Worm (Caenorhabditis elegans) whole organism, late embryonic: ENCODE results near the gene T14G8.6.

ENCODE experiments used
- C08G9.2 ChIP-seq: sonication (generic microtip); optimal IDR thresholded peaks from 2 replicates; lab custom pipeline; 2016; ENCODE audit warnings: mild to moderate bottlenecking, missing genetic modification characterization, moderate library complexity, missing compliant biosample characterization
- C38D4.7 ChIP-seq: fragments of 200-800 bp; sonication (Bioruptor generic); optimal IDR thresholded peaks from 2 replicates; lab custom pipeline; 2018; ENCODE audit warnings: mild to moderate bottlenecking, missing genetic modification characterization, moderate library complexity, missing compliant biosample characterization
- F13H6.1 ChIP-seq: sonication (generic microtip); optimal IDR thresholded peaks from 2 replicates; lab custom pipeline; 2016; ENCODE audit warnings: missing genetic modification characterization, missing compliant biosample characterization
- K02D7.2 ChIP-seq: sonication (generic microtip); optimal IDR thresholded peaks from 2 replicates; lab custom pipeline; 2017; ENCODE audit warnings: mild to moderate bottlenecking, missing genetic modification characterization, missing compliant biosample characterization
- K09A11.1 ChIP-seq: sonication (generic microtip); optimal IDR thresholded peaks from 2 replicates; lab custom pipeline; 2017; ENCODE audit warnings: antibody characterized with exemption, mild to moderate bottlenecking, missing genetic modification characterization, missing compliant biosample characterization; ENCODE audit not compliant: insufficient read depth
- Y22D7AL.16 ChIP-seq: sonication (generic microtip); optimal IDR thresholded peaks from 2 replicates; lab custom pipeline; 2016; ENCODE audit warnings: missing genetic modification characterization, missing compliant biosample characterization
- ama-1 ChIP-seq: fragments of 150-350 bp; optimal IDR thresholded peaks from 2 replicates; lab custom pipeline; 2014
- ceh-22 ChIP-seq: sonication (generic microtip); optimal IDR thresholded peaks from 2 replicates; lab custom pipeline; 2017; ENCODE audit warnings: missing biosample characterization, missing genetic modification characterization
- ceh-30 ChIP-seq: fragments of 150-350 bp; optimal IDR thresholded peaks from 2 replicates; lab custom pipeline; 2014; ENCODE audit warnings: missing biosample characterization, missing genetic modification characterization
- ceh-31 ChIP-seq: sonication (generic microtip); optimal IDR thresholded peaks from 2 replicates; lab custom pipeline; 2016; ENCODE audit warnings: missing genetic modification characterization, missing compliant biosample characterization
- ceh-34 ChIP-seq: sonication (generic microtip); optimal IDR thresholded peaks from 2 replicates; lab custom pipeline; 2016; ENCODE audit warnings: mild to moderate bottlenecking, missing genetic modification characterization, missing compliant biosample characterization
- ceh-45 ChIP-seq: fragments of 200-800 bp; sonication (Bioruptor generic); IDR thresholded peaks from 2 replicates; pipeline ENCODE4 v1.3.6; 2022; ENCODE audit warnings: missing genetic modification reagents, missing genetic modification characterization, missing compliant biosample characterization
- ceh-48 ChIP-seq: sonication (generic microtip); optimal IDR thresholded peaks from 2 replicates; lab custom pipeline; 2016; ENCODE audit warnings: missing genetic modification characterization, inconsistent platforms, missing compliant biosample characterization
- ceh-6 ChIP-seq: fragments of 200-800 bp; sonication (Bioruptor generic); optimal IDR thresholded peaks from 2 replicates; lab custom pipeline; 2018; ENCODE audit warnings: mild to moderate bottlenecking, missing genetic modification characterization, missing compliant biosample characterization
- ceh-9 ChIP-seq: sonication (generic microtip); optimal IDR thresholded peaks from 2 replicates; lab custom pipeline; 2016; ENCODE audit warnings: mild to moderate bottlenecking, missing genetic modification characterization, inconsistent platforms, missing compliant biosample characterization
- dve-1 ChIP-seq: sonication (generic microtip); optimal IDR thresholded peaks from 2 replicates; lab custom pipeline; 2017; ENCODE audit warnings: antibody characterized with exemption, mild to moderate bottlenecking, missing genetic modification characterization, missing compliant biosample characterization
- elt-2 ChIP-seq: sonication (generic microtip); optimal IDR thresholded peaks from 2 replicates; lab custom pipeline; 2016; ENCODE audit warnings: missing genetic modification reagents, missing genetic modification characterization, missing compliant biosample characterization
- ets-4 ChIP-seq: sonication (generic microtip); optimal IDR thresholded peaks from 2 replicates; lab custom pipeline; 2016; ENCODE audit warnings: missing genetic modification characterization, missing compliant biosample characterization
- eyg-1 ChIP-seq: sonication (generic microtip); optimal IDR thresholded peaks from 2 replicates; lab custom pipeline; 2016; ENCODE audit warnings: missing genotype, missing genetic modification characterization, missing compliant biosample characterization
- fax-1 ChIP-seq: sonication (generic microtip); optimal IDR thresholded peaks from 2 replicates; lab custom pipeline; 2016; ENCODE audit warnings: missing genotype, missing genetic modification characterization, missing compliant biosample characterization
- fkh-10 ChIP-seq: fragments of 150-350 bp; optimal IDR thresholded peaks from 2 replicates; lab custom pipeline; 2014; ENCODE audit warnings: missing biosample characterization, missing genetic modification reagents, missing genetic modification characterization
- fkh-6 ChIP-seq: sonication (generic microtip); optimal IDR thresholded peaks from 2 replicates; lab custom pipeline; 2016; ENCODE audit warnings: missing genetic modification characterization, missing compliant biosample characterization
- gmeb-2 ChIP-seq: sonication (generic microtip); optimal IDR thresholded peaks from 2 replicates; lab custom pipeline; 2016; ENCODE audit warnings: missing genetic modification characterization, inconsistent platforms, missing compliant biosample characterization
- hlh-13 ChIP-seq: fragments of 200-800 bp; sonication (Bioruptor generic); optimal IDR thresholded peaks from 2 replicates; lab custom pipeline; 2018; ENCODE audit warnings: mild to moderate bottlenecking, missing genetic modification characterization, missing compliant biosample characterization
- hlh-30 ChIP-seq: sonication (generic microtip); optimal IDR thresholded peaks from 2 replicates; lab custom pipeline; 2017; ENCODE audit warnings: antibody characterized with exemption, missing genetic modification characterization, missing compliant biosample characterization; ENCODE audit not compliant: insufficient read depth
- hlh-6 ChIP-seq: sonication (generic microtip); optimal IDR thresholded peaks from 2 replicates; lab custom pipeline; 2016; ENCODE audit warnings: missing genotype, missing genetic modification characterization, missing compliant biosample characterization
- hlh-8 ChIP-seq: sonication (generic microtip); optimal IDR thresholded peaks from 2 replicates; lab custom pipeline; 2016; ENCODE audit warnings: missing genotype, missing genetic modification characterization, missing compliant biosample characterization
- lin-11 ChIP-seq: fragments of 200-800 bp; sonication (Bioruptor generic); optimal IDR thresholded peaks from 2 replicates; lab custom pipeline; 2018; ENCODE audit warnings: mild to moderate bottlenecking, missing genetic modification characterization, missing compliant biosample characterization
- madf-2 ChIP-seq: sonication (generic microtip); optimal IDR thresholded peaks from 2 replicates; lab custom pipeline; 2017; ENCODE audit warnings: missing genetic modification characterization, missing compliant biosample characterization
- mec-3 ChIP-seq: sonication (generic microtip); optimal IDR thresholded peaks from 2 replicates; lab custom pipeline; 2016; ENCODE audit warnings: borderline replicate concordance, missing genetic modification characterization, missing compliant biosample characterization
- nfya-1 ChIP-seq: sonication (generic microtip); optimal IDR thresholded peaks from 2 replicates; lab custom pipeline; 2017; ENCODE audit warnings: missing genetic modification characterization, mild to moderate bottlenecking, missing compliant biosample characterization, antibody characterized with exemption, moderate library complexity
- nhr-11 ChIP-seq: fragments of 150-350 bp; optimal IDR thresholded peaks from 2 replicates; lab custom pipeline; 2014; ENCODE audit warnings: missing biosample characterization, missing genetic modification characterization
- nhr-232 ChIP-seq: sonication (generic microtip); optimal IDR thresholded peaks from 2 replicates; lab custom pipeline; 2016; ENCODE audit warnings: missing genetic modification characterization, missing compliant biosample characterization
- npax-4 ChIP-seq: sonication (generic microtip); optimal IDR thresholded peaks from 2 replicates; lab custom pipeline; 2016; ENCODE audit warnings: missing genetic modification characterization, missing compliant biosample characterization
- odd-2 ChIP-seq: sonication (generic microtip); optimal IDR thresholded peaks from 2 replicates; lab custom pipeline; 2017; ENCODE audit warnings: antibody characterized with exemption, mild to moderate bottlenecking, missing genetic modification characterization, missing compliant biosample characterization
- pag-3 ChIP-seq: sonication (generic microtip); optimal IDR thresholded peaks from 2 replicates; lab custom pipeline; 2016; ENCODE audit warnings: missing compliant biosample characterization, missing genetic modification characterization, borderline replicate concordance
- pat-9 ChIP-seq: fragments of 200-800 bp; sonication (Bioruptor generic); optimal IDR thresholded peaks from 2 replicates; lab custom pipeline; 2018; ENCODE audit warnings: mild to moderate bottlenecking, missing genetic modification characterization, moderate library complexity, missing compliant biosample characterization
- pha-2 ChIP-seq: sonication (generic microtip); optimal IDR thresholded peaks from 2 replicates; lab custom pipeline; 2017; ENCODE audit warnings: mild to moderate bottlenecking, missing genetic modification characterization, missing compliant biosample characterization
- pha-4 ChIP-seq: fragments of 150-350 bp; optimal IDR thresholded peaks from 2 replicates; lab custom pipeline; 2018; ENCODE audit warnings: missing biosample characterization, missing genetic modification reagents, missing genetic modification characterization
- pqm-1 ChIP-seq: sonication (generic microtip); optimal IDR thresholded peaks from 2 replicates; lab custom pipeline; 2016; ENCODE audit warnings: missing genetic modification characterization, missing compliant biosample characterization
- ref-2 ChIP-seq: sonication (generic microtip); optimal IDR thresholded peaks from 2 replicates; lab custom pipeline; 2016; ENCODE audit warnings: missing genetic modification characterization, missing compliant biosample characterization
- rnt-1 ChIP-seq: sonication (generic microtip); optimal IDR thresholded peaks from 2 replicates; lab custom pipeline; 2016; ENCODE audit warnings: missing genetic modification characterization, missing compliant biosample characterization
- sdc-2 ChIP-seq: sonication (generic microtip); optimal IDR thresholded peaks from 2 replicates; lab custom pipeline; 2016; ENCODE audit warnings: missing genotype, missing genetic modification characterization, missing compliant biosample characterization
- sox-2 ChIP-seq: fragments of 200-800 bp; sonication (Bioruptor generic); IDR thresholded peaks from 2 replicates; pipeline ENCODE4 v1.3.6; 2022; ENCODE audit warnings: missing genetic modification reagents, missing genetic modification characterization, missing compliant biosample characterization
- tbx-2 ChIP-seq: sonication (generic microtip); optimal IDR thresholded peaks from 2 replicates; lab custom pipeline; 2016; ENCODE audit warnings: missing genetic modification characterization, missing compliant biosample characterization
- tbx-7 ChIP-seq: sonication (generic microtip); optimal IDR thresholded peaks from 2 replicates; lab custom pipeline; 2016; ENCODE audit warnings: missing genotype, missing genetic modification characterization, missing compliant biosample characterization
- ttx-3 ChIP-seq: sonication (generic microtip); optimal IDR thresholded peaks from 2 replicates; lab custom pipeline; 2016; ENCODE audit warnings: missing genetic modification reagents, missing genetic modification characterization, missing compliant biosample characterization
- unc-3 ChIP-seq, 2 experiments: fragments of 200-800 bp in 1 of 2; sonication (Bioruptor generic) in 1 of 2; sonication (generic microtip) in 1 of 2; conservative IDR thresholded peaks in 1 of 2; optimal IDR thresholded peaks in 1 of 2; 2 replicates each; pipeline versions ENCODE4 v1.3.6 to Lab custom; 2016 to 2022; ENCODE audit warnings: missing compliant biosample characterization in 2 of 2, missing genetic modification characterization in 2 of 2, missing genetic modification reagents in 1 of 2
- unc-55 ChIP-seq: sonication (generic microtip); optimal IDR thresholded peaks from 2 replicates; lab custom pipeline; 2017; ENCODE audit warnings: missing biosample characterization, missing genetic modification reagents, missing genetic modification characterization
- unc-86 ChIP-seq: sonication (generic microtip); optimal IDR thresholded peaks from 2 replicates; lab custom pipeline; 2016; ENCODE audit warnings: missing genetic modification characterization, missing compliant biosample characterization
- zip-5 ChIP-seq: sonication (generic microtip); optimal IDR thresholded peaks from 2 replicates; lab custom pipeline; 2016; ENCODE audit warnings: missing genetic modification characterization, missing compliant biosample characterization
- ztf-16 ChIP-seq: sonication (generic microtip); optimal IDR thresholded peaks from 2 replicates; lab custom pipeline; 2017; ENCODE audit warnings: missing genetic modification characterization, missing compliant biosample characterization

T14G8.6 gene

DNA sequence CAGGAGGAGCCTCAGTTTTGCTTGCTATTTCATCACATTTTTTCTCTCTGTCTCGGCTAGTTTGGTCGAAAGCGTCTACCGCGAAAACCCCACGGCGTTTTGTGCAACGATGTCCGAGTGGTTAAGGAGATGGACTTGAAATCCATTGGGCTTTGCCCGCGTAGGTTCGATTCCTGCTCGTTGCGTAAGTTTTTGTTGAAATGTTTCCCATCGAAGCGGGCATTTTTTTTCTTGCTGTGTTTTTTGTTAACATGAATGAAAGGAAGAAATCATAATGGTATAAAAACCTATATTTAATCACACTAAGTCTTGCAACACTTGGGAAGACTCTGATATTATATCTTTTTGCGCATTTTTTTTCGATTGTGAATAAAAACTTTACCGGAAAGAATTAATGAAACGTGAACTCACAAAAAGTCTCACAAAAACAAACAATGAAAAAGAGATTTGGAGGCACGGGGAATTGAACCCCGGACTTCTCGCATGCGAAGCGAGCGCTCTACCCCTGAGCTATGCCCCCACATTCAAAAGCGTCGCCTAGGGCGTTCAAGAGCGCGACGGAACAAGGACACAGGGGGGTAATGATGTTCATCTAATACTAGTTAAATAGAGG is 27.3 kb upstream of the T14G8.6 start:
- TF ChIP-seq npax-4 (tag; lab: Kevin White, UChicago) = peak; percentile 73
- TF ChIP-seq ets-4 (tag; lab: Kevin White, UChicago) = peak; percentile 67
- TF ChIP-seq ztf-16 (tag; lab: Kevin White, UChicago) = peak; percentile 72
- peak; percentile 85 for TF ChIP-seq sdc-2 (tag; lab: Kevin White, UChicago)
- TF ChIP-seq ttx-3 (tag; lab: Kevin White, UChicago) = peak; percentile 75
- peak; percentile 64 for TF ChIP-seq madf-2 (tag; lab: Kevin White, UChicago)
- peak; percentile 52 for TF ChIP-seq fax-1
- TF ChIP-seq ceh-6 (GFP tag; lab: Kevin White, UChicago) = peak; percentile 50
- TF ChIP-seq pat-9 (tag; lab: Kevin White, UChicago) = peak; percentile 73
- peak; percentile 69 for TF ChIP-seq nhr-232 (tag; lab: Kevin White, UChicago)
- TF ChIP-seq gmeb-2 = peak; percentile 76
- peak; percentile 63 for TF ChIP-seq unc-3 (GFP tag; conservative IDR thresholded peaks at IDR 0.05; lab: Robert Waterston, UW)
- peak; percentile 64 for TF ChIP-seq unc-3 (tag; optimal IDR thresholded peaks at IDR 0.05; lab: Kevin White, UChicago)
- TF ChIP-seq ceh-34 = peak; percentile 86
- no peak for TF ChIP-seq ceh-30 (tag; lab: Kevin White, UChicago)
- peak; percentile 81 for TF ChIP-seq ref-2 (tag; lab: Kevin White, UChicago)
- TF ChIP-seq odd-2 (tag; lab: Kevin White, UChicago) = no peak
- peak; percentile 61 for TF ChIP-seq F13H6.1 (tag; lab: Kevin White, UChicago)
- no peak for TF ChIP-seq pqm-1 (tag; lab: Kevin White, UChicago)
- peak; percentile 63 for TF ChIP-seq hlh-13 (GFP tag; lab: Kevin White, UChicago)
- TF ChIP-seq ceh-31 (tag; lab: Kevin White, UChicago) = peak; percentile 53
- peak; percentile 82 for TF ChIP-seq unc-86
- TF ChIP-seq nhr-11 (tag; lab: Kevin White, UChicago) = no peak
- TF ChIP-seq ceh-45 (GFP tag; lab: Robert Waterston, UW) = no peak
- peak; percentile 80 for TF ChIP-seq hlh-6
- TF ChIP-seq ama-1 (lab: Kevin White, UChicago) = no peak
- peak; percentile 78 for TF ChIP-seq C38D4.7 (GFP tag; lab: Kevin White, UChicago)
- peak; percentile 79 for TF ChIP-seq eyg-1
- no peak for TF ChIP-seq hlh-8 (tag; lab: Kevin White, UChicago)
- TF ChIP-seq lin-11 = peak; percentile 69
- peak; percentile 42 for TF ChIP-seq nfya-1 (tag; lab: Kevin White, UChicago)
- TF ChIP-seq sox-2 (GFP tag; lab: Robert Waterston, UW) = peak; percentile 85
- peak; percentile 65 for TF ChIP-seq Y22D7AL.16 (tag; lab: Kevin White, UChicago)
- TF ChIP-seq pag-3 (tag; lab: Kevin White, UChicago) = no peak
- TF ChIP-seq fkh-6 (tag; lab: Kevin White, UChicago) = peak; percentile 85
- peak; percentile 69 for TF ChIP-seq tbx-2 (tag; lab: Kevin White, UChicago)
- no peak for TF ChIP-seq ceh-22 (tag; lab: Kevin White, UChicago)
- TF ChIP-seq K02D7.2 (tag; lab: Kevin White, UChicago) = peak; percentile 75
- TF ChIP-seq pha-4 (tag; lab: Kevin White, UChicago) = no peak
- TF ChIP-seq zip-5 (tag; lab: Kevin White, UChicago) = peak; percentile 57
- TF ChIP-seq rnt-1 (tag; lab: Kevin White, UChicago) = peak; percentile 52
- TF ChIP-seq elt-2 = peak; percentile 84
- peak; percentile 53 for TF ChIP-seq C08G9.2
- TF ChIP-seq ceh-9 (tag; lab: Kevin White, UChicago) = no peak
- TF ChIP-seq K09A11.1 (tag; lab: Kevin White, UChicago) = peak; percentile 56
- no peak for TF ChIP-seq hlh-30
- TF ChIP-seq unc-55 (GFP tag; lab: Kevin White, UChicago) = no peak
- peak; percentile 32 for TF ChIP-seq dve-1
- peak; percentile 48 for TF ChIP-seq tbx-7
- TF ChIP-seq mec-3 (tag; lab: Kevin White, UChicago) = no peak
- peak; percentile 50 for TF ChIP-seq ceh-48
- peak; percentile 78 for TF ChIP-seq pha-2 (tag; lab: Kevin White, UChicago)
- TF ChIP-seq fkh-10 (GFP tag; lab: Kevin White, UChicago) = no peak
